Fruit fly (Drosophila melanogaster) Kc167 (cell line): ENCODE results near the gene CG16820.

Experiments
- Myc ChIP-seq: fragments of >200 bp; optimal IDR thresholded peaks from 2 replicates; lab custom pipeline; 2017; ENCODE audit warnings: missing external identifiers
- h ChIP-seq: fragments of >200 bp; optimal IDR thresholded peaks from 3 replicates; lab custom pipeline; 2018; ENCODE audit warnings: missing external identifiers
- insv ChIP-seq: fragments of >200 bp; optimal IDR thresholded peaks from 3 replicates; lab custom pipeline; 2018; ENCODE audit warnings: missing external identifiers
- ttk ChIP-seq: sonication (Bioruptor generic); optimal IDR thresholded peaks from 2 replicates; lab custom pipeline; 2017; ENCODE audit warnings: missing external identifiers

dm6 chr2L:13236194-13236593 lies 9.8 kb upstream of the CG16820 start, which contains the start of gene Jhbp14:
- no peak for TF ChIP-seq insv (lab: Kevin White, UChicago)
- TF ChIP-seq h (lab: Kevin White, UChicago) = no peak
- no peak for TF ChIP-seq Myc (lab: Kevin White, UChicago)
- TF ChIP-seq ttk (lab: Kevin White, UChicago) = no peak
